Fruit fly (Drosophila melanogaster): ENCODE measurements around the gene Smn.
A peak's percentile ranks its signal among the peaks of the same experiment; 100 is the strongest.

dm6 chr3L:16533932-16534331 lies 47.4 kb downstream of the Smn start:
- TF ChIP-seq Atf-2 (GFP tag; optimal IDR thresholded peaks at IDR 0.05) = peak; percentile 64
- TF ChIP-seq CG10321 (GFP tag; IDR thresholded peaks at IDR 0.05) = no peak

Data from whole organism, embryonic.